Fruit fly (Drosophila melanogaster) S2 (cell line): ENCODE data around the gene mtm.

Experiments used
- CG8478 ChIP-seq: fragments of >200 bp; optimal IDR thresholded peaks from 2 replicates; lab custom pipeline; 2018
- CTCF ChIP-seq, 2 experiments: fragments of >200 bp; optimal IDR thresholded peaks; 2 replicates each; lab custom pipeline; 2018

DNA sequence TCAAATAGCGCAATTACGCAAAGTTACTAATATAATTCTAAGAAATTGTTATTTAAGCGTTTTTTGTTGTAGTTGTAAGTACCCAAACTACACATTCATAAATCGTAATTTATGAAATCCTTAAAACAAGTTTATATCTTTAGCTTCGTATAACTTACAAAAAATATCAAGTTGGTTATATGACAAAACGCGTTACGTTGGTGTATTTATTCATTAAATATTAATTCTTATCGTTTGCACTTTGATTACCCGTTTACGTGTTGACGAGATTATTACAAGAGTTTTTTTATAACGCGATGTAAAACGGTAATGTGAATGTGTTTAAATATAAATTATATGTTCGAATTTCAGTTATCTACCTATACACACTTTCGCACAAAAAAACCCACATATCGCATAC is 40.8 kb upstream of the mtm start:
- TF ChIP-seq CTCF (optimal IDR thresholded peaks at IDR 0.05; lab: Kevin White, UChicago) (no peak), CG8478 (lab: Kevin White, UChicago) (no peak)
